Worm (Caenorhabditis elegans): Measurements from ENCODE around the gene T14G12.11.

T14G12.11 gene

DNA sequence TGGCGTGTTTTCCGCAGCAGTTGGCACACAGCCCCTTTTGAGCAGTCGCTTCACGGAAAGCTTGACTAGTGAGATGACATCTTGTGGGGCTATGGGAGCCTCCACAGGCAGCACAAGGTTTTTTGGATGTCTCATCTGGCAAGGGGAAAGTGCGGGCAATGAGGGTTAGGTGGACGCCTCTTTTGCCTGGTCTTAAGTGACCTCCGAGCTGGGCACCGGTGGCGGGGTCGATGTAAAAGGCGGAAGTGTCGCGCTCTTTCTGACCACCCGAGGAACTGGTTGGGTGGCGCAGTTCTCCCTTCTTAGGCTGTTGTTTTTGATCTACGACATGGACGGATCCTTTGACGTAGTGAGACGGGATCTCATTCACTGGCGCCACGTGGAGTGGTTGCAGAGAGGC, 11.0 kb downstream of the T14G12.11 start:
- TF ChIP-seq ama-1 (optimal IDR thresholded peaks at IDR 0.05) = no peak
- TF ChIP-seq sup-37 (GFP tag; optimal IDR thresholded peaks at IDR 0.05) = no peak
- TF ChIP-seq elt-3 (tag; optimal IDR thresholded peaks at IDR 0.05) = no peak
- TF ChIP-seq hlh-17 (GFP tag; optimal IDR thresholded peaks at IDR 0.05; ENCODE audit: borderline replicate concordance) = no peak
- no peak for TF ChIP-seq snu-23 (GFP tag; optimal IDR thresholded peaks at IDR 0.05)
- no peak for TF ChIP-seq aly-2 (tag; optimal IDR thresholded peaks at IDR 0.05)
- no peak for TF ChIP-seq lir-3 (tag; optimal IDR thresholded peaks at IDR 0.05; ENCODE audit: poor library complexity)
- no peak for TF ChIP-seq ces-1 (GFP tag; optimal IDR thresholded peaks at IDR 0.05)
- no peak for TF ChIP-seq ceh-8 (GFP tag; optimal IDR thresholded peaks at IDR 0.05)
- TF ChIP-seq nhr-77 (tag; optimal IDR thresholded peaks at IDR 0.05) = no peak
- TF ChIP-seq mab-9 (GFP tag; IDR thresholded peaks at IDR 0.05) = no peak
- no peak for TF ChIP-seq lin-35 (GFP tag; optimal IDR thresholded peaks at IDR 0.05)
- TF ChIP-seq pqm-1 (tag; optimal IDR thresholded peaks at IDR 0.05) = no peak

DNA sequence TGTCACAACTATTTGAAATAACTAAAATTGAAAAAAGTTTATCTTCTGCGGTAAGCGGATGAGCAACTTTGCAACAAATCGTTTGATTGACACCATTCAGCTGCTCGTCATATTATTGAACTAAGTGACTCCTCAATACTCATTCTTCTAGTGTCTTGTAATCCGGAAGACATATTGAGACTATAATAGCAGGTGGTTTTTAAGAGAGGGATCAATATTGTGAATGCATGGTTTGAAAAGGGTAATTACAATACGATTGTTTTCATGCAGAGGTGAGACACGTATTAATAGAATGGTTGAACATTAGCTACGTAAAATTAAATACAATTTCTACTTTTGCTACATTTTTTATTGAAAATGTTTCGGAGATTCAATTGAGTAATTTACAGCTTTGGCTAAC, 19.2 kb downstream of the T14G12.11 start:
- TF ChIP-seq pag-3 (tag; optimal IDR thresholded peaks at IDR 0.05; ENCODE audit: borderline replicate concordance, insufficient read depth) (no peak), efl-1 (optimal IDR thresholded peaks at IDR 0.05) (no peak), efl-1 (GFP tag; optimal IDR thresholded peaks at IDR 0.05 in 1 of 2) (no peak), nhr-77 (tag; optimal IDR thresholded peaks at IDR 0.05) (no peak), tlp-1 (tag; optimal IDR thresholded peaks at IDR 0.05) (no peak), unc-86 (tag; optimal IDR thresholded peaks at IDR 0.05) (no peak), nhr-19 (GFP tag; conservative IDR thresholded peaks at IDR 0.05) (no peak), fkh-8 (tag; optimal IDR thresholded peaks at IDR 0.05) (no peak), pqm-1 (tag; optimal IDR thresholded peaks at IDR 0.05) (no peak), snpc-4 (tag; optimal IDR thresholded peaks at IDR 0.05) (no peak), isw-1 (GFP tag; IDR thresholded peaks at IDR 0.05) (no peak), unc-30 (tag; optimal IDR thresholded peaks at IDR 0.05) (no peak), tbx-2 (tag; optimal IDR thresholded peaks at IDR 0.05) (no peak), mdl-1 (tag; optimal IDR thresholded peaks at IDR 0.05) (no peak), lin-15B (tag; optimal IDR thresholded peaks at IDR 0.05) (no peak), ceh-82 (tag; optimal IDR thresholded peaks at IDR 0.05) (no peak), sptf-1 (tag; optimal IDR thresholded peaks at IDR 0.05) (no peak)

DNA sequence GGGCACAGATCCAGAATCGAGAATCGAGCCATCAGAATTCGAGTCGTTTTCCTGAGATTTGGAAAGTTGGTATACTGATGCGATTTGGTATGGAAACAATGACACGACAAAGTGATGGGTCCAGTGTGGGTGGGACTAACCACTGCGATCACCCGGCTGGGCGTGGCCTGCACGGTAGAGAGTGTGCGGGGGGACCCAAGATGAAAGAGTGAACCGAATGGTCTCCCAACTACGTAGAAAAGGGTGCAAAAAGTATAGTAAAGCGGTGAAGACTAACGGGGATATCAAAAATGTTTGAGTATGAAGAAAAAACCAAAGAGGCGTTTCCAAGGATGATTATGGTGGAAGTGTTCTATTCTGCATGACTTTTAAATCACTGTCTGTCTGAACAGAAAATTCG, 20.1 kb downstream of the T14G12.11 start, which contains the start of gene fkh-2:
Gene fkh-2, minus strand, starts transcription at position 101 of the 400 bp plus-strand sequence.
- TF ChIP-seq fkh-10 (GFP tag; optimal IDR thresholded peaks at IDR 0.05) (no peak), pag-3 (tag; optimal IDR thresholded peaks at IDR 0.05; ENCODE audit: borderline replicate concordance, insufficient read depth) (no peak), mep-1 (tag; optimal IDR thresholded peaks at IDR 0.05) (no peak), F16B12.6 (tag; optimal IDR thresholded peaks at IDR 0.05) (no peak), lir-3 (tag; optimal IDR thresholded peaks at IDR 0.05; ENCODE audit: poor library complexity) (no peak), ceh-90 (tag; optimal IDR thresholded peaks at IDR 0.05) (no peak), dpl-1 (GFP tag; optimal IDR thresholded peaks at IDR 0.05) (no peak), snpc-4 (tag; optimal IDR thresholded peaks at IDR 0.05) (no peak), nhr-47 (tag; optimal IDR thresholded peaks at IDR 0.05) (no peak), nhr-11 (tag; optimal IDR thresholded peaks at IDR 0.05) (no peak), C04F5.9 (tag; optimal IDR thresholded peaks at IDR 0.05) (no peak), jun-1 (tag; optimal IDR thresholded peaks at IDR 0.05) (no peak), mdl-1 (tag; optimal IDR thresholded peaks at IDR 0.05) (no peak), nhr-20 (tag; optimal IDR thresholded peaks at IDR 0.05) (no peak), lin-15B (tag; optimal IDR thresholded peaks at IDR 0.05) (no peak), nhr-77 (tag; optimal IDR thresholded peaks at IDR 0.05) (no peak), elt-3 (tag; optimal IDR thresholded peaks at IDR 0.05) (no peak)

DNA sequence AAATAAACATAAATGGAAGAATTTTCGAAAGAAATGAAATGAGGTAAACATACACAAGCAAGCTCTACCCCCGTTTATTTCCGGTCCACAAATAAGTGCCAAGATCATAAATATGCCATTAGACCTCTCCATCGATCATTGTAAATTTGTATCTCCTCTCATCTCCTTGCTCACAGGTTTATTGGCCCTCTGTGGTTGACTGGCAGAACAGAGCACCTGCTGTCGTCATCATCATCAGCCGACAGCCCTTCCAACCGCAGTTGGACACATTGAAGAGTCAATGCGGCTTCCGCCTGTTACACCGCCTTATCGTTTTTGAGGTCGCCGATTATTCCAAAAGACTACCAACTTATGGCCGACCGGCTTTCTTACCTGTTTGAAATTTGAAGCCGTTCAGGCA, 23.7 kb downstream of the T14G12.11 start:
- TF ChIP-seq aly-2 (tag; optimal IDR thresholded peaks at IDR 0.05) (no peak), lin-35 (GFP tag; optimal IDR thresholded peaks at IDR 0.05) (no peak), tlp-1 (tag; optimal IDR thresholded peaks at IDR 0.05) (no peak), nhr-84 (tag; optimal IDR thresholded peaks at IDR 0.05) (no peak), unc-30 (tag; optimal IDR thresholded peaks at IDR 0.05) (no peak), blmp-1 (tag; optimal IDR thresholded peaks at IDR 0.05) (no peak), Y116A8C.19 (tag; optimal IDR thresholded peaks at IDR 0.05; ENCODE audit: borderline replicate concordance) (no peak), mep-1 (tag; optimal IDR thresholded peaks at IDR 0.05) (no peak), pax-3 (tag; optimal IDR thresholded peaks at IDR 0.05) (no peak), hlh-4 (tag; optimal IDR thresholded peaks at IDR 0.05) (no peak), aha-1 (tag; optimal IDR thresholded peaks at IDR 0.05) (no peak), sup-37 (GFP tag; optimal IDR thresholded peaks at IDR 0.05) (no peak), nhr-11 (tag; optimal IDR thresholded peaks at IDR 0.05) (no peak), nhr-85 (tag) (no peak), unc-62 (GFP tag; optimal IDR thresholded peaks at IDR 0.05) (no peak), sptf-1 (tag; optimal IDR thresholded peaks at IDR 0.05) (no peak), nhr-76 (tag; optimal IDR thresholded peaks at IDR 0.05) (no peak), ama-1 (optimal IDR thresholded peaks at IDR 0.05) (no peak), xbp-1 (tag; optimal IDR thresholded peaks at IDR 0.05) (no peak), nhr-237 (tag; optimal IDR thresholded peaks at IDR 0.05) (no peak)

All from whole organism, L1 larva.